Fruit fly (Drosophila melanogaster) whole organism, embryonic: ENCODE results near the gene Chchd2.

Experiments used
- Adf1 ChIP-seq: fragments of 200-800 bp; sonication (Bioruptor generic); IDR thresholded peaks from 2 replicates; pipeline ENCODE4 v1.3.6; 2022; ENCODE audit warnings: missing biosample characterization, missing genetic modification characterization
- CG11247 ChIP-seq: fragments of 200-800 bp; sonication (Bioruptor generic); IDR thresholded peaks from 2 replicates; pipeline ENCODE4 v1.3.6; 2022; ENCODE audit warnings: missing biosample characterization, missing genetic modification characterization
- CG13424 ChIP-seq: fragments of 200-800 bp; sonication (Bioruptor generic); optimal IDR thresholded peaks from 2 replicates; lab custom pipeline; 2019; ENCODE audit warnings: missing biosample characterization, mild to moderate bottlenecking, missing genetic modification characterization, moderate library complexity
- CG14710 ChIP-seq: fragments of 200-800 bp; sonication (Bioruptor generic); optimal IDR thresholded peaks from 3 replicates; lab custom pipeline; 2019; ENCODE audit warnings: missing biosample characterization, mild to moderate bottlenecking, missing genetic modification characterization, moderate library complexity
- CG15073 ChIP-seq: fragments of 200-800 bp; sonication (Bioruptor generic); optimal IDR thresholded peaks from 2 replicates; lab custom pipeline; 2016; ENCODE audit warnings: missing biosample characterization, missing genetic modification characterization
- CG16779 ChIP-seq: fragments of 200-800 bp; sonication (Bioruptor generic); IDR thresholded peaks from 2 replicates; pipeline ENCODE4 v1.3.6; 2022; ENCODE audit warnings: missing biosample characterization, missing genetic modification characterization
- CG17359 ChIP-seq: fragments of 200-800 bp; sonication (Bioruptor generic); optimal IDR thresholded peaks from 3 replicates; lab custom pipeline; 2018; ENCODE audit warnings: missing biosample characterization, mild to moderate bottlenecking, missing genetic modification characterization, moderate library complexity
- CG17612 ChIP-seq: fragments of 200-800 bp; sonication (Bioruptor generic); IDR thresholded peaks from 2 replicates; pipeline ENCODE4 v1.3.6; 2022; ENCODE audit warnings: missing biosample characterization, missing genetic modification characterization
- CG1792 ChIP-seq: fragments of 200-800 bp; sonication (Bioruptor generic); optimal IDR thresholded peaks from 2 replicates; lab custom pipeline; 2016; ENCODE audit warnings: missing biosample characterization, missing genetic modification characterization
- CG2199 ChIP-seq: fragments of 200-800 bp; sonication (Bioruptor generic); IDR thresholded peaks from 3 replicates; pipeline ENCODE4 v1.3.6; 2022; ENCODE audit warnings: missing biosample characterization, missing genetic modification characterization
- CG30431 ChIP-seq: fragments of 200-800 bp; sonication (Bioruptor generic); optimal IDR thresholded peaks from 2 replicates; lab custom pipeline; 2017; ENCODE audit warnings: missing biosample characterization, missing genetic modification characterization
- CG4707 ChIP-seq: fragments of 200-800 bp; sonication (Bioruptor generic); optimal IDR thresholded peaks from 2 replicates; lab custom pipeline; 2018; ENCODE audit warnings: missing biosample characterization, mild to moderate bottlenecking, missing genetic modification characterization, moderate library complexity
- CG5180 ChIP-seq: fragments of 200-800 bp; sonication (Bioruptor generic); optimal IDR thresholded peaks from 3 replicates; lab custom pipeline; 2017; ENCODE audit warnings: missing biosample characterization, missing genetic modification characterization, mild to moderate bottlenecking, moderate library complexity, missing genetic modification reagents
- CG6683 ChIP-seq: fragments of 200-800 bp; sonication (Bioruptor generic); optimal IDR thresholded peaks from 2 replicates; lab custom pipeline; 2017; ENCODE audit warnings: missing biosample characterization, mild to moderate bottlenecking, missing genetic modification characterization, missing genetic modification reagents
- CG6689 ChIP-seq: fragments of 200-800 bp; sonication (Bioruptor generic); IDR thresholded peaks from 2 replicates; pipeline ENCODE4 v1.3.6; 2022; ENCODE audit warnings: missing biosample characterization, missing genetic modification characterization
- CG7357 ChIP-seq: fragments of 200-800 bp; sonication (Bioruptor generic); IDR thresholded peaks from 3 replicates; pipeline ENCODE4 v1.3.6; 2022; ENCODE audit warnings: missing biosample characterization, missing genetic modification characterization
- CG7786 ChIP-seq: fragments of 200-800 bp; sonication (Bioruptor generic); optimal IDR thresholded peaks from 2 replicates; lab custom pipeline; 2016; ENCODE audit warnings: missing biosample characterization, missing genetic modification characterization
- CG8478 ChIP-seq: fragments of >200 bp; optimal IDR thresholded peaks from 2 replicates; lab custom pipeline; 2018
- Dp ChIP-seq: fragments of 200-800 bp; sonication (Bioruptor generic); optimal IDR thresholded peaks from 2 replicates; lab custom pipeline; 2018; ENCODE audit warnings: missing biosample characterization, mild to moderate bottlenecking, missing genetic modification characterization, moderate library complexity
- Elba2 ChIP-seq: fragments of 200-800 bp; sonication (Bioruptor generic); optimal IDR thresholded peaks from 3 replicates; lab custom pipeline; 2016; ENCODE audit warnings: missing biosample characterization, missing genetic modification characterization
- Ets65A ChIP-seq: fragments of 200-800 bp; sonication (Bioruptor generic); peaks from one replicate; lab custom pipeline; 2016; ENCODE audit warnings: missing biosample characterization, missing genetic modification characterization
- GATAe ChIP-seq: fragments of 200-800 bp; sonication (Bioruptor generic); conservative IDR thresholded peaks from 2 replicates; pipeline ENCODE4 v1.3.6; 2022; ENCODE audit warnings: missing biosample characterization, missing genetic modification characterization
- Hey ChIP-seq: fragments of 200-800 bp; sonication (Bioruptor generic); optimal IDR thresholded peaks from 3 replicates; lab custom pipeline; 2018; ENCODE audit warnings: missing biosample characterization, mild to moderate bottlenecking, missing genetic modification characterization
- Nf-YA ChIP-seq: fragments of 200-800 bp; sonication (Bioruptor generic); IDR thresholded peaks from 2 replicates; pipeline ENCODE4 v1.3.6; 2022; ENCODE audit warnings: missing biosample characterization, missing genetic modification characterization
- Ptx1 ChIP-seq: fragments of 200-800 bp; sonication (Bioruptor generic); IDR thresholded peaks from 2 replicates; pipeline ENCODE4 v1.3.6; 2022; ENCODE audit warnings: missing biosample characterization, missing genetic modification characterization
- Scr ChIP-seq: fragments of 200-800 bp; sonication (Bioruptor generic); IDR thresholded peaks from 2 replicates; pipeline ENCODE4 v1.3.6; 2022; ENCODE audit warnings: missing biosample characterization, missing genetic modification characterization; ENCODE audit not compliant: partially characterized antibody
- Sry-δ ChIP-seq: fragments of 200-800 bp; sonication (Bioruptor generic); optimal IDR thresholded peaks from 2 replicates; lab custom pipeline; 2016; ENCODE audit warnings: missing biosample characterization, missing genetic modification characterization
- Tbp ChIP-seq: fragments of >200 bp; optimal IDR thresholded peaks from 2 replicates; lab custom pipeline; 2018; ENCODE audit warnings: missing biosample characterization, missing genetic modification characterization
- YL-1 ChIP-seq: fragments of 200-800 bp; sonication (Bioruptor generic); optimal IDR thresholded peaks from 3 replicates; lab custom pipeline; 2017; ENCODE audit warnings: missing biosample characterization, mild to moderate bottlenecking, missing genetic modification characterization
- chn ChIP-seq: fragments of 200-800 bp; sonication (Bioruptor generic); optimal IDR thresholded peaks from 2 replicates; lab custom pipeline; 2016; ENCODE audit warnings: missing biosample characterization, missing genetic modification characterization
- cwo ChIP-seq: fragments of 200-800 bp; sonication (Bioruptor generic); optimal IDR thresholded peaks from 3 replicates; lab custom pipeline; 2017; ENCODE audit warnings: missing biosample characterization, missing genetic modification characterization, mild to moderate bottlenecking, moderate library complexity, missing genetic modification reagents
- dati ChIP-seq: fragments of 200-800 bp; sonication (Bioruptor generic); IDR thresholded peaks from 2 replicates; pipeline ENCODE4 v1.3.6; 2022; ENCODE audit warnings: missing biosample characterization, missing genetic modification characterization
- eve ChIP-seq, 2 experiments: fragments of >200 bp; optimal IDR thresholded peaks; 2 replicates each; lab custom pipeline; 2017; ENCODE audit warnings: missing biosample characterization in 2 of 2, missing genetic modification characterization in 2 of 2
- fd96Cb ChIP-seq: fragments of 200-800 bp; sonication (Bioruptor generic); optimal IDR thresholded peaks from 2 replicates; lab custom pipeline; 2018; ENCODE audit warnings: missing biosample characterization, mild to moderate bottlenecking, missing genetic modification characterization, moderate library complexity
- ham ChIP-seq: fragments of 200-800 bp; sonication (Bioruptor generic); IDR thresholded peaks from 2 replicates; pipeline ENCODE4 v1.3.6; 2022; ENCODE audit warnings: missing biosample characterization, missing genetic modification characterization
- hkb ChIP-seq, 2 experiments: fragments of 200-800 bp in 1 of 2; fragments of >200 bp in 1 of 2; sonication (Bioruptor generic) in 1 of 2; IDR thresholded peaks in 1 of 2; optimal IDR thresholded peaks in 1 of 2; 2 replicates each; pipeline versions ENCODE4 v1.3.6 to Lab custom; 2017 to 2022; ENCODE audit warnings: missing biosample characterization in 1 of 2, missing genetic modification characterization in 1 of 2
- hth ChIP-seq: fragments of >200 bp; optimal IDR thresholded peaks from 2 replicates; lab custom pipeline; 2017; ENCODE audit warnings: inconsistent platforms
- kay ChIP-seq: fragments of 200-800 bp; sonication (Bioruptor generic); optimal IDR thresholded peaks from 2 replicates; lab custom pipeline; 2016; ENCODE audit warnings: missing biosample characterization, missing genetic modification characterization
- klu ChIP-seq: fragments of 200-800 bp; sonication (Bioruptor generic); IDR thresholded peaks from 2 replicates; pipeline ENCODE4 v1.3.6; 2022; ENCODE audit warnings: missing biosample characterization, missing genetic modification characterization
- nau ChIP-seq: fragments of 200-800 bp; sonication (Bioruptor generic); optimal IDR thresholded peaks from 3 replicates; lab custom pipeline; 2017; ENCODE audit warnings: missing biosample characterization, mild to moderate bottlenecking, missing genetic modification characterization, missing genetic modification reagents
- onecut ChIP-seq: fragments of 200-800 bp; sonication (Bioruptor generic); IDR thresholded peaks from 2 replicates; pipeline ENCODE4 v1.3.6; 2022; ENCODE audit warnings: missing biosample characterization, missing genetic modification characterization
- otp ChIP-seq: fragments of 200-800 bp; sonication (Bioruptor generic); IDR thresholded peaks from 3 replicates; pipeline ENCODE4, ENCODE4 v1.3.6; 2022; ENCODE audit warnings: missing biosample characterization, missing genetic modification characterization
- pan ChIP-seq, 4 experiments: fragments of >200 bp in 3 of 4; fragments of 200-800 bp in 1 of 4; sonication (Bioruptor generic) in 1 of 4; optimal IDR thresholded peaks in 3 of 4; IDR thresholded peaks in 1 of 4; 2 replicates each; pipeline versions ENCODE4 v1.3.6 to Lab custom; 2017 to 2022; ENCODE audit warnings: missing biosample characterization in 2 of 4, missing genetic modification characterization in 2 of 4, mixed read lengths in 1 of 4
- pfk ChIP-seq: fragments of 200-800 bp; sonication (Bioruptor generic); optimal IDR thresholded peaks from 2 replicates; lab custom pipeline; 2018; ENCODE audit warnings: missing biosample characterization, mild to moderate bottlenecking, missing genetic modification characterization, moderate library complexity
- pzg ChIP-seq: fragments of 200-800 bp; sonication (Bioruptor generic); optimal IDR thresholded peaks from 3 replicates; lab custom pipeline; 2018; ENCODE audit warnings: missing biosample characterization, mild to moderate bottlenecking, missing genetic modification characterization, moderate library complexity
- ro ChIP-seq: fragments of 200-800 bp; sonication (Bioruptor generic); IDR thresholded peaks from 2 replicates; pipeline ENCODE4 v1.3.6; 2022; ENCODE audit warnings: missing biosample characterization, missing genetic modification characterization
- sima ChIP-seq: fragments of 200-800 bp; sonication (Bioruptor generic); optimal IDR thresholded peaks from 2 replicates; lab custom pipeline; 2016; ENCODE audit warnings: missing biosample characterization, missing genetic modification characterization
- tap ChIP-seq: fragments of 200-800 bp; optimal IDR thresholded peaks from 3 replicates; lab custom pipeline; 2019; ENCODE audit warnings: missing biosample characterization, mild to moderate bottlenecking, missing genetic modification characterization, moderate library complexity
- wek ChIP-seq: fragments of 200-800 bp; sonication (Bioruptor generic); optimal IDR thresholded peaks from 3 replicates; lab custom pipeline; 2018; ENCODE audit warnings: missing biosample characterization, mild to moderate bottlenecking, missing genetic modification characterization, moderate library complexity

The Chchd2 gene

DNA sequence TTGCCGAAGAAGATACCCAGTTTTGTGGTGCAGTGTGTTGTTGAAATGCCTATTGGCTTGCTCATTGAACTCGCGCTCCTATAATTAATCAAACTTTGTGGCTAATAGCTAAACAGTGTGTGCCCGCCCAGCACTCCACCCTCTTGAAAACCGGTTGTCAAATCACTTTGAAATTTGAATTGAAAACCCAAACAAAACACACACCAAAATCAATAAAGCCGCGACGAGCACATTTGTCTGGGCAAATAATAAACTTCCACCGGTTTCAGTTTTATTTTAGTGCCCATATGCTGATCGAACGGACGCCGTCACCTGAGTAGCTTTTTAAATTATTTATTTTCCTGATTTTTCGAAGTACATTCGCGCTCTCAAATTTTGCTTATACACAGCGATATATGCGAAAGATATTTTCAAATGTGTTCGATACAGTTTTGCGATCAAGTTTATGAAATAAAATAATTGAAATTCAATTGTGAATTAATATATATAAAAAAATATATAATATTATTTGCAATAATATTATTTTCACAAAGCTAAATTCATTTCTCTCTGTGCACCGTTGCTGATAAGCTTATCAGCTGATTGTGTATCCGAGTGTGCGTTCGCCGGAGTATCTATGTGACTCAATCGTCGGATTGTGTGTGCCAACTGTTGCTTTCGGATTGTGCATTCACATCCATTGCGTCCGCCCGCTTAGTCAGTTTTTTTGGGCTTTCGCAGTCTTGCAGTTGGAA, 18.9 kb upstream of the Chchd2 start (continued):
- TF ChIP-seq eve (GFP tag; optimal IDR thresholded peaks at IDR 0.05; lab: Kevin White, UChicago) (no peak), klu (peak; percentile 68; the same call in 1 of the 2 replicates), CG15073 (GFP tag; lab: Kevin White, UChicago) (no peak), otp (peak; percentile 62; the same call in 2 of the 3 replicates), Ptx1 (peak; percentile 83), CG17612 (peak; percentile 42; the same call in 1 of the 2 replicates), ham (GFP tag; lab: Robert Waterston, UW) (no peak), wek (GFP tag; lab: Kevin White, UChicago) (no peak), CG13424 (peak; percentile 82), Tbp (no peak), pan (optimal IDR thresholded peaks at IDR 0.05; lab: Kevin White, UChicago) (no peak), pan (GFP tag; optimal IDR thresholded peaks at IDR 0.05 in 1 of 2, IDR thresholded peaks at IDR 0.05 in 1 of 2) (peak in 1 of 2 experiments; percentile 85), CG17359 (tag; lab: Kevin White, UChicago) (peak; percentile 92), CG16779 (GFP tag; lab: Robert Waterston, UW) (no peak), Scr (GFP tag; lab: Robert Waterston, UW) (no peak), nau (peak; percentile 56), hkb (optimal IDR thresholded peaks at IDR 0.05; lab: Kevin White, UChicago) (no peak), hkb (GFP tag; IDR thresholded peaks at IDR 0.05; lab: Robert Waterston, UW) (peak; percentile 85), CG4707 (GFP tag; lab: Kevin White, UChicago) (peak; percentile 8), Dp (GFP tag; lab: Kevin White, UChicago) (no peak), CG5180 (GFP tag; lab: Kevin White, UChicago) (peak; percentile 57), Sry-δ (no peak), onecut (peak; percentile 35), hth (lab: Kevin White, UChicago) (no peak), Hey (no peak), tap (tag; lab: Kevin White, UChicago) (peak; percentile 76), chn (no peak), CG2199 (0 out of 3 replicates have a peak, but pooled peaks have one; percentile 54), dati (GFP tag; lab: Robert Waterston, UW) (no peak), sima (GFP tag; lab: Kevin White, UChicago) (no peak), CG6689 (peak; percentile 77), cwo (GFP tag; lab: Kevin White, UChicago) (peak; percentile 84), CG6683 (GFP tag; lab: Kevin White, UChicago) (peak; percentile 78), Elba2 (no peak), CG7786 (GFP tag; lab: Kevin White, UChicago) (no peak), kay (GFP tag; lab: Kevin White, UChicago) (peak; percentile 55), CG7357 (peak; percentile 49; the same call in 1 of the 3 replicates), GATAe (GFP tag; lab: Robert Waterston, UW) (peak; percentile 90), YL-1 (GFP tag; lab: Kevin White, UChicago) (peak; percentile 46), fd96Cb (tag; lab: Kevin White, UChicago) (peak; percentile 80), CG14710 (tag; lab: Kevin White, UChicago) (peak; percentile 70), pfk (GFP tag; lab: Kevin White, UChicago) (no peak), CG11247 (GFP tag; lab: Robert Waterston, UW) (peak; percentile 61; the same call in 1 of the 2 replicates), ro (GFP tag; lab: Robert Waterston, UW) (no peak), CG8478 (lab: Kevin White, UChicago) (no peak), CG1792 (GFP tag; lab: Kevin White, UChicago) (no peak), pzg (GFP tag; lab: Kevin White, UChicago) (no peak), Nf-YA (GFP tag; lab: Robert Waterston, UW) (peak; percentile 41; the same call in 1 of the 2 replicates), CG30431 (GFP tag; lab: Kevin White, UChicago) (peak; percentile 57), Ets65A (GFP tag; lab: Kevin White, UChicago) (peak; percentile 38), Adf1 (GFP tag; lab: Robert Waterston, UW) (peak; percentile 55)
